Fruit fly (Drosophila melanogaster) whole organism, embryonic: ENCODE data around the gene cni.
A peak's percentile ranks its signal among the peaks of the same experiment; 100 is the strongest.

Experiments
- ATbp ChIP-seq: fragments of 200-800 bp; sonication (Bioruptor generic); optimal IDR thresholded peaks from 2 replicates; lab custom pipeline; 2017; ENCODE audit warnings: missing biosample characterization, mild to moderate bottlenecking, missing genetic modification characterization, missing genetic modification reagents
- Adf1 ChIP-seq: fragments of 200-800 bp; sonication (Bioruptor generic); IDR thresholded peaks from 2 replicates; pipeline ENCODE4 v1.3.6; 2022; ENCODE audit warnings: missing biosample characterization, missing genetic modification characterization
- Atf3 ChIP-seq: fragments of 200-800 bp; sonication (Bioruptor generic); optimal IDR thresholded peaks from 3 replicates; lab custom pipeline; 2016; ENCODE audit warnings: missing biosample characterization, missing genetic modification characterization
- CG10147 ChIP-seq: fragments of 200-800 bp; sonication (Bioruptor generic); optimal IDR thresholded peaks from 2 replicates; lab custom pipeline; 2019; ENCODE audit warnings: missing biosample characterization, mild to moderate bottlenecking, missing genetic modification characterization, moderate library complexity
- CG10565 ChIP-seq: fragments of 200-800 bp; sonication (Bioruptor generic); optimal IDR thresholded peaks from 3 replicates; lab custom pipeline; 2016; ENCODE audit warnings: missing biosample characterization, mild to moderate bottlenecking, missing genetic modification characterization
- CG10979 ChIP-seq: fragments of 200-800 bp; sonication (Bioruptor generic); optimal IDR thresholded peaks from 2 replicates; lab custom pipeline; 2018; ENCODE audit warnings: missing biosample characterization, mild to moderate bottlenecking, missing genetic modification characterization, moderate library complexity
- CG11696 ChIP-seq: fragments of 200-800 bp; sonication (Bioruptor generic); IDR thresholded peaks from 2 replicates; pipeline ENCODE4 v1.3.6; 2022; ENCODE audit warnings: missing biosample characterization, missing genetic modification characterization
- CG12659 ChIP-seq: fragments of 200-800 bp; sonication (Bioruptor generic); optimal IDR thresholded peaks from 3 replicates; lab custom pipeline; 2017; ENCODE audit warnings: mild to moderate bottlenecking, missing biosample characterization, missing genetic modification reagents, missing genetic modification characterization
- CG15479 ChIP-seq: fragments of 200-800 bp; sonication (Bioruptor generic); optimal IDR thresholded peaks from 3 replicates; lab custom pipeline; 2019; ENCODE audit warnings: missing biosample characterization, mild to moderate bottlenecking, missing genetic modification characterization, moderate library complexity
- CG18619 ChIP-seq: fragments of 200-800 bp; sonication (Bioruptor generic); optimal IDR thresholded peaks from 3 replicates; lab custom pipeline; 2017; ENCODE audit warnings: missing biosample characterization, mild to moderate bottlenecking, missing genetic modification characterization
- CG2202 ChIP-seq: fragments of 200-800 bp; sonication (Bioruptor generic); optimal IDR thresholded peaks from 2 replicates; lab custom pipeline; 2018; ENCODE audit warnings: missing biosample characterization, mild to moderate bottlenecking, missing genetic modification characterization
- CG31365 ChIP-seq: fragments of 200-800 bp; sonication (Bioruptor generic); optimal IDR thresholded peaks from 2 replicates; lab custom pipeline; 2018; ENCODE audit warnings: missing biosample characterization, mild to moderate bottlenecking, missing genetic modification characterization
- CG3407 ChIP-seq: fragments of 200-800 bp; sonication (Bioruptor generic); optimal IDR thresholded peaks from 2 replicates; lab custom pipeline; 2018; ENCODE audit warnings: missing biosample characterization, mild to moderate bottlenecking, missing genetic modification characterization
- CG34422 ChIP-seq: fragments of 200-800 bp; sonication (Bioruptor generic); IDR thresholded peaks from 3 replicates; pipeline ENCODE4 v1.3.6; 2022; ENCODE audit warnings: missing biosample characterization, missing genetic modification characterization
- CG3995 ChIP-seq: fragments of 200-800 bp; sonication (Bioruptor generic); optimal IDR thresholded peaks from 3 replicates; lab custom pipeline; 2016; ENCODE audit warnings: missing biosample characterization, missing genetic modification characterization
- CG4360 ChIP-seq: fragments of 200-800 bp; sonication (Bioruptor generic); IDR thresholded peaks from 2 replicates; pipeline ENCODE4 v1.3.6; 2022; ENCODE audit warnings: missing biosample characterization, missing genetic modification characterization
- CG4617 ChIP-seq: fragments of 200-800 bp; sonication (Bioruptor generic); optimal IDR thresholded peaks from 3 replicates; lab custom pipeline; 2016; ENCODE audit warnings: missing biosample characterization, missing genetic modification characterization, borderline replicate concordance
- CG4730 ChIP-seq: fragments of 200-800 bp; sonication (Bioruptor generic); IDR thresholded peaks from 2 replicates; pipeline ENCODE4 v1.3.6; 2022; ENCODE audit warnings: missing biosample characterization, missing genetic modification characterization
- CG5180 ChIP-seq: fragments of 200-800 bp; sonication (Bioruptor generic); optimal IDR thresholded peaks from 3 replicates; lab custom pipeline; 2017; ENCODE audit warnings: missing biosample characterization, missing genetic modification characterization, mild to moderate bottlenecking, moderate library complexity, missing genetic modification reagents
- CG6813 ChIP-seq: fragments of 200-800 bp; sonication (Bioruptor generic); optimal IDR thresholded peaks from 2 replicates; lab custom pipeline; 2017; ENCODE audit warnings: missing biosample characterization, missing genetic modification characterization, mild to moderate bottlenecking, moderate library complexity, missing genetic modification reagents
- CG6854 ChIP-seq: fragments of 200-800 bp; sonication (Bioruptor generic); optimal IDR thresholded peaks from 3 replicates; lab custom pipeline; 2017; ENCODE audit warnings: missing biosample characterization, mild to moderate bottlenecking, missing genetic modification characterization
- CG7357 ChIP-seq: fragments of 200-800 bp; sonication (Bioruptor generic); IDR thresholded peaks from 3 replicates; pipeline ENCODE4 v1.3.6; 2022; ENCODE audit warnings: missing biosample characterization, missing genetic modification characterization
- CG7556 ChIP-seq: fragments of 200-800 bp; sonication (Bioruptor generic); optimal IDR thresholded peaks from 2 replicates; lab custom pipeline; 2017; ENCODE audit warnings: missing biosample characterization, mild to moderate bottlenecking, missing genetic modification characterization
- CG8924 ChIP-seq: fragments of 200-800 bp; optimal IDR thresholded peaks from 3 replicates; lab custom pipeline; 2019; ENCODE audit warnings: missing biosample characterization, mild to moderate bottlenecking, missing genetic modification characterization, moderate library complexity
- CTCF ChIP-seq: fragments of 200-800 bp; sonication (Bioruptor generic); optimal IDR thresholded peaks from 2 replicates; lab custom pipeline; 2017; ENCODE audit warnings: missing biosample characterization, mild to moderate bottlenecking, missing genetic modification characterization, moderate library complexity
- CoRest ChIP-seq: fragments of 200-800 bp; sonication (Bioruptor generic); optimal IDR thresholded peaks from 3 replicates; lab custom pipeline; 2018; ENCODE audit warnings: missing biosample characterization, mild to moderate bottlenecking, missing genetic modification characterization, moderate library complexity
- D ChIP-seq, 2 experiments: fragments of 200-800 bp in 1 of 2; fragments of >200 bp in 1 of 2; sonication (Bioruptor generic) in 1 of 2; optimal IDR thresholded peaks; 2 replicates in 1 of 2; 3 replicates in 1 of 2; lab custom pipeline; 2017; ENCODE audit warnings: mild to moderate bottlenecking in 1 of 2, missing biosample characterization in 1 of 2, missing genetic modification characterization in 1 of 2, missing genetic modification reagents in 1 of 2
- Fer1 ChIP-seq: fragments of 200-800 bp; sonication (Bioruptor generic); optimal IDR thresholded peaks from 2 replicates; lab custom pipeline; 2017; ENCODE audit warnings: missing biosample characterization, mild to moderate bottlenecking, missing genetic modification characterization
- HHEX ChIP-seq: fragments of 200-800 bp; sonication (Bioruptor generic); optimal IDR thresholded peaks from 3 replicates; lab custom pipeline; 2017; ENCODE audit warnings: missing biosample characterization, mild to moderate bottlenecking, missing genetic modification characterization, missing genetic modification reagents
- HLH3B ChIP-seq: fragments of 200-800 bp; sonication (Bioruptor generic); IDR thresholded peaks from 2 replicates; pipeline ENCODE4 v1.3.6; 2022; ENCODE audit warnings: missing biosample characterization, missing genetic modification characterization
- Hmr ChIP-seq: fragments of 200-800 bp; sonication (Bioruptor generic); optimal IDR thresholded peaks from 3 replicates; lab custom pipeline; 2017; ENCODE audit warnings: mild to moderate bottlenecking, missing biosample characterization, missing genetic modification reagents, missing genetic modification characterization
- Hmx ChIP-seq: fragments of 200-800 bp; sonication (Bioruptor generic); optimal IDR thresholded peaks from 2 replicates; lab custom pipeline; 2016; ENCODE audit warnings: missing biosample characterization, missing genetic modification characterization
- Hsf ChIP-seq: fragments of 200-800 bp; sonication (Bioruptor generic); optimal IDR thresholded peaks from 3 replicates; lab custom pipeline; 2016; ENCODE audit warnings: missing biosample characterization, missing genetic modification characterization
- MTF-1 ChIP-seq: fragments of 200-800 bp; sonication (Bioruptor generic); optimal IDR thresholded peaks from 2 replicates; lab custom pipeline; 2018; ENCODE audit warnings: missing biosample characterization, mild to moderate bottlenecking, missing genetic modification characterization, borderline replicate concordance
- Max ChIP-seq: fragments of 200-800 bp; sonication (Bioruptor generic); optimal IDR thresholded peaks from 2 replicates; lab custom pipeline; 2016; ENCODE audit warnings: missing biosample characterization, mild to moderate bottlenecking, missing genetic modification characterization
- Nf-YC ChIP-seq: fragments of 200-800 bp; optimal IDR thresholded peaks from 3 replicates; lab custom pipeline; 2019; ENCODE audit warnings: missing biosample characterization, mild to moderate bottlenecking, missing genetic modification characterization, moderate library complexity
- cas ChIP-seq: fragments of 200-800 bp; sonication (Bioruptor generic); IDR thresholded peaks from 2 replicates; pipeline ENCODE4 v1.3.6; 2022; ENCODE audit warnings: missing biosample characterization, missing genetic modification characterization
- caup ChIP-seq: fragments of 200-800 bp; sonication (Bioruptor generic); optimal IDR thresholded peaks from 3 replicates; lab custom pipeline; 2017; ENCODE audit warnings: missing biosample characterization, mild to moderate bottlenecking, missing genetic modification characterization, moderate library complexity; ENCODE audit not compliant: severe bottlenecking
- dimm ChIP-seq: fragments of 200-800 bp; sonication (Bioruptor generic); IDR thresholded peaks from 2 replicates; pipeline ENCODE4 v1.3.6; 2022; ENCODE audit warnings: missing biosample characterization, missing genetic modification characterization
- ewg ChIP-seq: fragments of 200-800 bp; sonication (Bioruptor generic); optimal IDR thresholded peaks from 3 replicates; lab custom pipeline; 2017; ENCODE audit warnings: mild to moderate bottlenecking, missing biosample characterization, missing genetic modification reagents, missing genetic modification characterization
- gem ChIP-seq: fragments of 200-800 bp; sonication (Bioruptor generic); optimal IDR thresholded peaks from 2 replicates; lab custom pipeline; 2019; ENCODE audit warnings: missing biosample characterization, mild to moderate bottlenecking, missing genetic modification characterization, moderate library complexity
- ham ChIP-seq: fragments of 200-800 bp; sonication (Bioruptor generic); IDR thresholded peaks from 2 replicates; pipeline ENCODE4 v1.3.6; 2022; ENCODE audit warnings: missing biosample characterization, missing genetic modification characterization
- inv ChIP-seq: fragments of 200-800 bp; sonication (Bioruptor generic); IDR thresholded peaks from 2 replicates; pipeline ENCODE4 v1.3.6; 2022; ENCODE audit warnings: missing biosample characterization, missing genetic modification characterization; ENCODE audit not compliant: partially characterized antibody
- lbe ChIP-seq: fragments of 200-800 bp; sonication (Bioruptor generic); optimal IDR thresholded peaks from 2 replicates; lab custom pipeline; 2016; ENCODE audit warnings: missing biosample characterization, mild to moderate bottlenecking, missing genetic modification characterization
- otp ChIP-seq: fragments of 200-800 bp; sonication (Bioruptor generic); IDR thresholded peaks from 3 replicates; pipeline ENCODE4, ENCODE4 v1.3.6; 2022; ENCODE audit warnings: missing biosample characterization, missing genetic modification characterization
- pfk ChIP-seq: fragments of 200-800 bp; sonication (Bioruptor generic); optimal IDR thresholded peaks from 2 replicates; lab custom pipeline; 2018; ENCODE audit warnings: missing biosample characterization, mild to moderate bottlenecking, missing genetic modification characterization, moderate library complexity
- sd ChIP-seq: fragments of 200-800 bp; sonication (Bioruptor generic); optimal IDR thresholded peaks from 3 replicates; lab custom pipeline; 2018; ENCODE audit warnings: missing biosample characterization, mild to moderate bottlenecking, missing genetic modification characterization, moderate library complexity
- sim ChIP-seq: fragments of 200-800 bp; sonication (Bioruptor generic); IDR thresholded peaks from 2 replicates; pipeline ENCODE4 v1.3.6; 2022; ENCODE audit warnings: missing biosample characterization, missing genetic modification characterization
- sug ChIP-seq: fragments of 200-800 bp; optimal IDR thresholded peaks from 2 replicates; lab custom pipeline; 2019; ENCODE audit warnings: missing biosample characterization, mild to moderate bottlenecking, missing genetic modification characterization, moderate library complexity
- toy ChIP-seq: fragments of 200-800 bp; sonication (Bioruptor generic); IDR thresholded peaks from 2 replicates; pipeline ENCODE4 v1.3.6; 2022; ENCODE audit warnings: missing biosample characterization, missing genetic modification characterization

Gene cni

DNA sequence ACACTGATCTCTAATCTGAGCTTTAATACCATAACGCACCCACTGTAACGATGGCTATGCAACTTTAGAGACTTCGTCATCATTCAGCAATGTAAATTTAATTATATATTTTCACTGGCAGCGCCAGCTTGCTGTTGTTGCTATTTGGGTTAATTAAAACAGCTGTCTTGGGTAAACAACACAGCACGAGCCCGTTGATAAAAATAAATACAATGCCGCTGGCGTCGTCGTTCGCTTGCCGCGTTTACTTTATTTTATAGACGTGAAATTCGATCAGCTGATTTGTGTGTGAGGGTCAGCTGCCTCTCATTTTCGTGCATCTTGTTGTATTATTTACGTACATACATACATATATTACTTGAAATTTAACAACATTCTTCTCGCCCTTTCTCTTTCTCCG lies 37.8 kb downstream of the cni start (continued):
- TF ChIP-seq inv (no peak), MTF-1 (peak; percentile 63), CoRest (peak; percentile 8), Atf3 (GFP tag; lab: Kevin White, UChicago) (no peak), CG2202 (peak; percentile 17), ATbp (peak; percentile 83), gem (peak; percentile 22), lbe (GFP tag; lab: Kevin White, UChicago) (peak; percentile 80), CG8924 (tag; lab: Kevin White, UChicago) (peak; percentile 36), CG10979 (tag; lab: Kevin White, UChicago) (no peak), Nf-YC (tag; lab: Kevin White, UChicago) (no peak), cas (GFP tag; lab: Robert Waterston, UW) (no peak), CG15479 (GFP tag; lab: Kevin White, UChicago) (no peak), CG7357 (GFP tag; lab: Robert Waterston, UW) (no peak), Hmx (GFP tag; lab: Kevin White, UChicago) (no peak), CG5180 (peak; percentile 37), CG12659 (peak; percentile 9), sug (tag; lab: Kevin White, UChicago) (peak; percentile 30), D (optimal IDR thresholded peaks at IDR 0.05; lab: Kevin White, UChicago) (no peak), D (GFP tag; optimal IDR thresholded peaks at IDR 0.05; lab: Kevin White, UChicago) (peak; percentile 15), HLH3B (GFP tag; lab: Robert Waterston, UW) (peak; percentile 11; the same call in 1 of the 2 replicates), Hmr (GFP tag; lab: Kevin White, UChicago) (peak; percentile 71), CTCF (GFP tag; lab: Kevin White, UChicago) (no peak), CG18619 (peak; percentile 31), CG7556 (GFP tag; lab: Kevin White, UChicago) (peak; percentile 22), CG31365 (peak; percentile 30), Max (GFP tag; lab: Kevin White, UChicago) (peak; percentile 30), CG34422 (GFP tag; lab: Robert Waterston, UW) (peak; percentile 22; the same call in 1 of the 3 replicates), CG4730 (GFP tag; lab: Robert Waterston, UW) (no peak), toy (GFP tag; lab: Robert Waterston, UW) (no peak), ham (GFP tag; lab: Robert Waterston, UW) (no peak), dimm (GFP tag; lab: Robert Waterston, UW) (no peak), CG10147 (GFP tag; lab: Kevin White, UChicago) (no peak), sd (tag; lab: Kevin White, UChicago) (peak; percentile 91), CG6854 (GFP tag; lab: Kevin White, UChicago) (no peak), HHEX (GFP tag; lab: Kevin White, UChicago) (peak; percentile 60), Hsf (GFP tag; lab: Kevin White, UChicago) (no peak), CG10565 (GFP tag; lab: Kevin White, UChicago) (no peak), pfk (peak; percentile 71), CG3995 (GFP tag; lab: Kevin White, UChicago) (no peak), CG3407 (GFP tag; lab: Kevin White, UChicago) (peak; percentile 56), caup (peak; percentile 46), CG11696 (no peak), Fer1 (GFP tag; lab: Kevin White, UChicago) (peak; percentile 67), otp (peak; percentile 31; the same call in 2 of the 3 replicates), sim (GFP tag; lab: Robert Waterston, UW) (no peak), Adf1 (GFP tag; lab: Robert Waterston, UW) (peak; percentile 41; the same call in 1 of the 2 replicates), ewg (no peak), CG6813 (GFP tag; lab: Kevin White, UChicago) (peak; percentile 68), CG4360 (GFP tag; lab: Robert Waterston, UW) (peak; percentile 61; the same call in 1 of the 2 replicates), CG4617 (GFP tag; lab: Kevin White, UChicago) (no peak)
